Worm (Caenorhabditis elegans) whole organism, young adult: ENCODE data around the gene phyh-1.

Source experiments
- B0035.1 ChIP-seq: sonication (generic microtip); optimal IDR thresholded peaks from 2 replicates; lab custom pipeline; 2016; ENCODE audit warnings: missing genetic modification characterization, mild to moderate bottlenecking, missing compliant biosample characterization, missing genotype, missing genetic modification reagents
- B0336.3 ChIP-seq: fragments of 200-800 bp; sonication (Bioruptor generic); IDR thresholded peaks from 2 replicates; pipeline ENCODE4 v1.3.6; 2022; ENCODE audit warnings: missing genetic modification characterization, missing compliant biosample characterization
- F23B12.7 ChIP-seq: sonication (generic microtip); optimal IDR thresholded peaks from 2 replicates; lab custom pipeline; 2017; ENCODE audit warnings: missing genetic modification characterization, mild to moderate bottlenecking, missing compliant biosample characterization, antibody characterized with exemption, moderate library complexity; ENCODE audit not compliant: insufficient read depth
- F33H1.4 ChIP-seq: fragments of 200-800 bp; sonication (Bioruptor generic); IDR thresholded peaks from 2 replicates; pipeline ENCODE4 v1.3.6; 2022; ENCODE audit warnings: missing genetic modification reagents, missing genetic modification characterization, missing compliant biosample characterization
- K12H6.12 ChIP-seq: fragments of 200-800 bp; sonication (Bioruptor generic); optimal IDR thresholded peaks from 2 replicates; lab custom pipeline; 2018; ENCODE audit warnings: mild to moderate bottlenecking, missing genetic modification characterization, missing compliant biosample characterization
- Y56A3A.18 ChIP-seq: fragments of 200-800 bp; sonication (Bioruptor generic); IDR thresholded peaks from 2 replicates; pipeline ENCODE4 v1.3.6; 2022; ENCODE audit warnings: missing genetic modification reagents, missing genetic modification characterization, missing compliant biosample characterization
- ZK185.1 ChIP-seq: sonication (generic microtip); optimal IDR thresholded peaks from 2 replicates; lab custom pipeline; 2016; ENCODE audit warnings: mild to moderate bottlenecking, missing genetic modification characterization, missing compliant biosample characterization; ENCODE audit not compliant: poor library complexity, severe bottlenecking
- aptf-3 ChIP-seq: fragments of 200-800 bp; sonication (Bioruptor generic); IDR thresholded peaks from 2 replicates; pipeline ENCODE4 v1.3.6; 2022; ENCODE audit warnings: missing genetic modification characterization, missing compliant biosample characterization
- atf-7 ChIP-seq: sonication (generic microtip); optimal IDR thresholded peaks from 2 replicates; lab custom pipeline; 2017; ENCODE audit warnings: mild to moderate bottlenecking, missing genetic modification characterization, missing compliant biosample characterization
- attf-5 ChIP-seq: fragments of 200-800 bp; sonication (Bioruptor generic); optimal IDR thresholded peaks from 2 replicates; lab custom pipeline; 2018; ENCODE audit warnings: mild to moderate bottlenecking, missing genetic modification characterization, missing compliant biosample characterization
- attf-6 ChIP-seq: fragments of 200-800 bp; sonication (Bioruptor generic); IDR thresholded peaks from 2 replicates; pipeline ENCODE4 v1.3.6; 2022; ENCODE audit warnings: missing genetic modification reagents, missing genetic modification characterization, missing compliant biosample characterization
- cebp-1 ChIP-seq, 2 experiments: fragments of 200-800 bp in 1 of 2; sonication (Bioruptor generic) in 1 of 2; sonication (generic microtip) in 1 of 2; IDR thresholded peaks in 1 of 2; optimal IDR thresholded peaks in 1 of 2; 2 replicates each; pipeline versions ENCODE4 v1.3.6 to Lab custom; 2017 to 2022; ENCODE audit warnings: missing compliant biosample characterization in 2 of 2, missing genetic modification characterization in 2 of 2, mild to moderate bottlenecking in 1 of 2, missing genetic modification reagents in 1 of 2, moderate library complexity in 1 of 2
- dox-1 ChIP-seq: fragments of 200-800 bp; sonication (Bioruptor generic); IDR thresholded peaks from 2 replicates; pipeline ENCODE4 v1.3.6; 2022; ENCODE audit warnings: missing genetic modification reagents, missing genetic modification characterization, missing compliant biosample characterization
- efl-1 ChIP-seq: fragments of 150-350 bp; optimal IDR thresholded peaks from 2 replicates; lab custom pipeline; 2014; ENCODE audit warnings: missing biosample characterization, missing genetic modification reagents, missing genetic modification characterization
- hmg-1.2 ChIP-seq: fragments of 200-800 bp; sonication (Bioruptor generic); IDR thresholded peaks from 2 replicates; pipeline ENCODE4 v1.3.6; 2022; ENCODE audit warnings: missing genetic modification reagents, missing genetic modification characterization, missing compliant biosample characterization
- lin-40 ChIP-seq: sonication (generic microtip); optimal IDR thresholded peaks from 2 replicates; lab custom pipeline; 2016; ENCODE audit warnings: missing genetic modification characterization, mild to moderate bottlenecking, missing compliant biosample characterization, missing genotype, missing genetic modification reagents
- lin-54 ChIP-seq: fragments of 200-800 bp; sonication (Bioruptor generic); optimal IDR thresholded peaks from 2 replicates; lab custom pipeline; 2018; ENCODE audit warnings: mild to moderate bottlenecking, missing genetic modification characterization, missing compliant biosample characterization
- lsy-27 ChIP-seq: sonication (generic microtip); optimal IDR thresholded peaks from 2 replicates; lab custom pipeline; 2017; ENCODE audit warnings: missing genetic modification characterization, mild to moderate bottlenecking, missing compliant biosample characterization, antibody characterized with exemption, missing genotype, borderline replicate concordance; ENCODE audit not compliant: insufficient read depth
- nhr-80 ChIP-seq: sonication (generic microtip); optimal IDR thresholded peaks from 2 replicates; lab custom pipeline; 2016; ENCODE audit warnings: missing genetic modification characterization, missing compliant biosample characterization
- nhr-90 ChIP-seq: sonication (generic microtip); optimal IDR thresholded peaks from 2 replicates; lab custom pipeline; 2016; ENCODE audit warnings: missing genotype, mild to moderate bottlenecking, missing genetic modification characterization, missing compliant biosample characterization
- pbrm-1 ChIP-seq: fragments of 200-800 bp; sonication (Bioruptor generic); IDR thresholded peaks from 2 replicates; pipeline ENCODE4 v1.3.6; 2022; ENCODE audit warnings: missing genetic modification reagents, missing genetic modification characterization, missing compliant biosample characterization
- sea-2 ChIP-seq: fragments of 200-800 bp; sonication (Bioruptor generic); IDR thresholded peaks from 2 replicates; pipeline ENCODE4 v1.3.6; 2022; ENCODE audit warnings: missing genetic modification characterization, missing compliant biosample characterization
- snpc-1.1 ChIP-seq: sonication (generic microtip); optimal IDR thresholded peaks from 2 replicates; lab custom pipeline; 2017; ENCODE audit warnings: missing genetic modification characterization, mild to moderate bottlenecking, missing compliant biosample characterization, antibody characterized with exemption, moderate library complexity, missing genotype, missing genetic modification reagents; ENCODE audit not compliant: insufficient read depth
- snpc-4 ChIP-seq, 5 experiments: fragments of 150-350 bp in 1 of 5; sonication (generic microtip) in 4 of 5; optimal IDR thresholded peaks; 2 replicates each; lab custom pipeline; 2014 to 2018; ENCODE audit warnings: missing genetic modification characterization in 5 of 5, missing biosample characterization in 3 of 5, antibody characterized with exemption in 2 of 5, mild to moderate bottlenecking in 2 of 5, missing compliant biosample characterization in 2 of 5, missing genotype in 2 of 5, moderate library complexity in 2 of 5, missing genetic modification reagents in 1 of 5
- tbp1 ChIP-seq: fragments of 200-800 bp; sonication (Bioruptor generic); optimal IDR thresholded peaks from 2 replicates; lab custom pipeline; 2018; ENCODE audit warnings: mild to moderate bottlenecking, missing genetic modification characterization, missing compliant biosample characterization
- ztf-22 ChIP-seq: fragments of 200-800 bp; sonication (Bioruptor generic); optimal IDR thresholded peaks from 2 replicates; lab custom pipeline; 2018; ENCODE audit warnings: mild to moderate bottlenecking, missing genetic modification characterization, moderate library complexity, missing compliant biosample characterization
- ztf-28 ChIP-seq: fragments of 200-800 bp; sonication (Bioruptor generic); IDR thresholded peaks from 2 replicates; pipeline ENCODE4 v1.3.6; 2022; ENCODE audit warnings: missing genetic modification reagents, missing genetic modification characterization, missing compliant biosample characterization

phyh-1 gene

ce11 chrIV:17263714-17264113, 4.5 kb upstream of the phyh-1 start:
- TF ChIP-seq attf-5 (GFP tag; lab: Kevin White, UChicago) (peak; percentile 50), cebp-1 (GFP tag; IDR thresholded peaks at IDR 0.05; lab: Robert Waterston, UW) (no peak), cebp-1 (tag; optimal IDR thresholded peaks at IDR 0.05; lab: Kevin White, UChicago) (peak; percentile 38), dox-1 (GFP tag; lab: Robert Waterston, UW) (peak; percentile 39; the same call in 1 of the 2 replicates), nhr-90 (tag; lab: Kevin White, UChicago) (peak; percentile 6), lin-54 (GFP tag; lab: Kevin White, UChicago) (peak; percentile 9), nhr-80 (tag; lab: Kevin White, UChicago) (peak; percentile 93), pbrm-1 (GFP tag; lab: Robert Waterston, UW) (no peak), lsy-27 (tag; lab: Kevin White, UChicago) (no peak), ztf-22 (GFP tag; lab: Kevin White, UChicago) (peak; percentile 66), hmg-1.2 (GFP tag; lab: Robert Waterston, UW) (peak; percentile 32; the same call in 1 of the 2 replicates), F23B12.7 (tag; lab: Kevin White, UChicago) (peak; percentile 54), snpc-4 (GFP tag; optimal IDR thresholded peaks at IDR 0.05; lab: Kevin White, UChicago) (no peak), snpc-4 (tag; optimal IDR thresholded peaks at IDR 0.05; lab: Kevin White, UChicago) (no peak), atf-7 (tag; lab: Kevin White, UChicago) (peak; percentile 3), tbp1 (GFP tag; lab: Kevin White, UChicago) (peak; percentile 43), attf-6 (GFP tag; lab: Robert Waterston, UW) (no peak), lin-40 (tag; lab: Kevin White, UChicago) (peak; percentile 40)

- 0 out of 2 replicates have a peak, but pooled peaks have one; percentile 34 for TF ChIP-seq Y56A3A.18
- TF ChIP-seq B0336.3 (GFP tag; lab: Robert Waterston, UW) = peak; percentile 41; the same call in 1 of the 2 replicates
- no peak for TF ChIP-seq snpc-1.1 (tag; lab: Kevin White, UChicago)
These were observed 3.2 kb upstream of the phyh-1 start, which contains the start of gene ZK550.6 for ce11 chrIV:17262385-17262784. Gene ZK550.6 (minus strand): TSS chrIV:17262485.

ce11 chrIV:17258824-17259223, 386 bp downstream of the phyh-1 start:
- no peak for TF ChIP-seq B0035.1 (tag; lab: Kevin White, UChicago)
- TF ChIP-seq sea-2 (GFP tag; lab: Robert Waterston, UW) = no peak
- TF ChIP-seq ztf-28 (GFP tag; lab: Robert Waterston, UW) = no peak

ce11 chrIV:17255001-17255400, 4.2 kb downstream of the phyh-1 start, which contains the start of gene gtf-2E1:
Gene gtf-2E1 (plus strand): TSS chrIV:17255301.
- TF ChIP-seq efl-1 (GFP tag; lab: Kevin White, UChicago) (no peak), snpc-4 (GFP tag; optimal IDR thresholded peaks at IDR 0.05; lab: Kevin White, UChicago) (no peak), snpc-4 (tag; optimal IDR thresholded peaks at IDR 0.05; lab: Kevin White, UChicago) (peak in 1 of 4 experiments; percentile 6)

- TF ChIP-seq F33H1.4 (GFP tag; lab: Robert Waterston, UW) = no peak
- TF ChIP-seq tbp1 (GFP tag; lab: Kevin White, UChicago) = no peak
- TF ChIP-seq K12H6.12 = no peak
- no peak for TF ChIP-seq B0336.3 (GFP tag; lab: Robert Waterston, UW)
- TF ChIP-seq ZK185.1 (tag; lab: Kevin White, UChicago) = no peak
- no peak for TF ChIP-seq aptf-3 (GFP tag; lab: Robert Waterston, UW)
- TF ChIP-seq cebp-1 (GFP tag; IDR thresholded peaks at IDR 0.05; lab: Robert Waterston, UW) = no peak
- no peak for TF ChIP-seq cebp-1 (tag; optimal IDR thresholded peaks at IDR 0.05; lab: Kevin White, UChicago)
These were observed 5.8 kb downstream of the phyh-1 start for ce11 chrIV:17253435-17253834.
